Fruit fly (Drosophila melanogaster): ENCODE data around the gene CG32270.

CG32270 gene

dm6 chr3L:3194059-3194458, 14.7 kb downstream of the CG32270 start (continued):
- peak; percentile 90 for TF ChIP-seq CG14710 (tag; optimal IDR thresholded peaks at IDR 0.05)
- peak; percentile 58 for TF ChIP-seq Dad (GFP tag; optimal IDR thresholded peaks at IDR 0.05)
- TF ChIP-seq CG32767 (GFP tag; IDR thresholded peaks at IDR 0.05) = peak; percentile 90
- TF ChIP-seq CG1647 (GFP tag; optimal IDR thresholded peaks at IDR 0.05) = peak; percentile 72
- 0 out of 2 replicates have a peak, but pooled peaks have one; percentile 15 for TF ChIP-seq CkIIα-i1 (GFP tag; IDR thresholded peaks at IDR 0.05)
- peak; percentile 63 for TF ChIP-seq ash1 (GFP tag; optimal IDR thresholded peaks at IDR 0.05)
- no peak for TF ChIP-seq Dll (GFP tag; IDR thresholded peaks at IDR 0.05; ENCODE audit: partially characterized antibody)
- TF ChIP-seq seq (GFP tag; IDR thresholded peaks at IDR 0.05) = peak; percentile 95
- TF ChIP-seq pum (GFP tag; optimal IDR thresholded peaks at IDR 0.05) = peak; percentile 46
- TF ChIP-seq z (GFP tag; IDR thresholded peaks at IDR 0.05) = 0 out of 3 replicates have a peak, but pooled peaks have one; percentile 32
- peak; percentile 68 for TF ChIP-seq trh (GFP tag; optimal IDR thresholded peaks at IDR 0.05)
- TF ChIP-seq so (GFP tag; IDR thresholded peaks at IDR 0.05) = peak; percentile 93
- TF ChIP-seq Lhr (GFP tag; optimal IDR thresholded peaks at IDR 0.05) = peak; percentile 78
- TF ChIP-seq danr (GFP tag; IDR thresholded peaks at IDR 0.05) = peak; percentile 85
- TF ChIP-seq mirr (GFP tag; optimal IDR thresholded peaks at IDR 0.05) = peak; percentile 45
- peak; percentile 93 for TF ChIP-seq CG3281 (GFP tag; optimal IDR thresholded peaks at IDR 0.05)
- TF ChIP-seq Dip3 (GFP tag; optimal IDR thresholded peaks at IDR 0.05) = peak; percentile 61
- peak; percentile 48 for TF ChIP-seq repo (GFP tag; optimal IDR thresholded peaks at IDR 0.05)
- peak; percentile 96 for TF ChIP-seq CG15269 (tag; optimal IDR thresholded peaks at IDR 0.05)
- peak; percentile 84; the same call in 1 of the 2 replicates for TF ChIP-seq CG16779 (GFP tag; IDR thresholded peaks at IDR 0.05)
- peak; percentile 83 for TF ChIP-seq CG15011 (GFP tag; optimal IDR thresholded peaks at IDR 0.05)
- peak; percentile 93 for TF ChIP-seq Xbp1 (GFP tag; optimal IDR thresholded peaks at IDR 0.05)
- peak; percentile 89 for TF ChIP-seq CG13894 (tag; optimal IDR thresholded peaks at IDR 0.05)
- peak; percentile 56 for TF ChIP-seq CG3838 (GFP tag; optimal IDR thresholded peaks at IDR 0.05)
- TF ChIP-seq Ets65A (GFP tag) = peak; percentile 37
- peak; percentile 87 for TF ChIP-seq NFAT (GFP tag; IDR thresholded peaks at IDR 0.05)
- TF ChIP-seq CG15696 (tag; optimal IDR thresholded peaks at IDR 0.05) = peak; percentile 80
- TF ChIP-seq CG5245 (GFP tag; optimal IDR thresholded peaks at IDR 0.05) = peak; percentile 87
- peak; percentile 72 to 95 for TF ChIP-seq Hr51 (GFP tag; optimal IDR thresholded peaks at IDR 0.05)
- TF ChIP-seq insv (GFP tag; optimal IDR thresholded peaks at IDR 0.05) = peak in 1 of 2 experiments; percentile 11
- peak; percentile 96 for TF ChIP-seq fd96Cb (tag; optimal IDR thresholded peaks at IDR 0.05)
- TF ChIP-seq CG9727 (GFP tag; optimal IDR thresholded peaks at IDR 0.05) = peak; percentile 94
- peak; percentile 79 for TF ChIP-seq sd (tag; optimal IDR thresholded peaks at IDR 0.05)
- peak; percentile 92 for TF ChIP-seq CG12219 (GFP tag; optimal IDR thresholded peaks at IDR 0.05)
- peak; percentile 94 for TF ChIP-seq Asciz (GFP tag; optimal IDR thresholded peaks at IDR 0.05)
- TF ChIP-seq CG10654 (GFP tag; optimal IDR thresholded peaks at IDR 0.05) = peak; percentile 87
- peak; percentile 94 for TF ChIP-seq CG14441 (GFP tag; IDR thresholded peaks at IDR 0.05)
- TF ChIP-seq Sin3A (optimal IDR thresholded peaks at IDR 0.05) = no peak
- peak; percentile 89 for TF ChIP-seq ac (GFP tag; optimal IDR thresholded peaks at IDR 0.05)
- peak; percentile 93 for TF ChIP-seq CG10979 (tag; optimal IDR thresholded peaks at IDR 0.05)
- no peak for TF ChIP-seq unc-4 (GFP tag; IDR thresholded peaks at IDR 0.05; ENCODE audit: partially characterized antibody)
- TF ChIP-seq CG11696 (GFP tag; IDR thresholded peaks at IDR 0.05) = peak; percentile 99
- peak; percentile 96 to 97 for TF ChIP-seq bsh (GFP tag; optimal IDR thresholded peaks at IDR 0.05)
- TF ChIP-seq Sry-δ (GFP tag; optimal IDR thresholded peaks at IDR 0.05) = peak; percentile 5
- TF ChIP-seq h (optimal IDR thresholded peaks at IDR 0.05) = no peak
- peak; percentile 58 for TF ChIP-seq Sry-β (GFP tag; optimal IDR thresholded peaks at IDR 0.05)
- peak; percentile 88 for TF ChIP-seq Nf-YA (GFP tag; IDR thresholded peaks at IDR 0.05)
- TF ChIP-seq CG8089 (GFP tag; optimal IDR thresholded peaks at IDR 0.05) = no peak
- no peak for TF ChIP-seq sc (optimal IDR thresholded peaks at IDR 0.05)
- TF ChIP-seq sc (GFP tag; optimal IDR thresholded peaks at IDR 0.05) = peak; percentile 91
- peak; percentile 47 for TF ChIP-seq CG4328 (GFP tag; optimal IDR thresholded peaks at IDR 0.05)
